Fruit fly (Drosophila melanogaster): Measurements from ENCODE around the gene Cyt-c-d.

DNA sequence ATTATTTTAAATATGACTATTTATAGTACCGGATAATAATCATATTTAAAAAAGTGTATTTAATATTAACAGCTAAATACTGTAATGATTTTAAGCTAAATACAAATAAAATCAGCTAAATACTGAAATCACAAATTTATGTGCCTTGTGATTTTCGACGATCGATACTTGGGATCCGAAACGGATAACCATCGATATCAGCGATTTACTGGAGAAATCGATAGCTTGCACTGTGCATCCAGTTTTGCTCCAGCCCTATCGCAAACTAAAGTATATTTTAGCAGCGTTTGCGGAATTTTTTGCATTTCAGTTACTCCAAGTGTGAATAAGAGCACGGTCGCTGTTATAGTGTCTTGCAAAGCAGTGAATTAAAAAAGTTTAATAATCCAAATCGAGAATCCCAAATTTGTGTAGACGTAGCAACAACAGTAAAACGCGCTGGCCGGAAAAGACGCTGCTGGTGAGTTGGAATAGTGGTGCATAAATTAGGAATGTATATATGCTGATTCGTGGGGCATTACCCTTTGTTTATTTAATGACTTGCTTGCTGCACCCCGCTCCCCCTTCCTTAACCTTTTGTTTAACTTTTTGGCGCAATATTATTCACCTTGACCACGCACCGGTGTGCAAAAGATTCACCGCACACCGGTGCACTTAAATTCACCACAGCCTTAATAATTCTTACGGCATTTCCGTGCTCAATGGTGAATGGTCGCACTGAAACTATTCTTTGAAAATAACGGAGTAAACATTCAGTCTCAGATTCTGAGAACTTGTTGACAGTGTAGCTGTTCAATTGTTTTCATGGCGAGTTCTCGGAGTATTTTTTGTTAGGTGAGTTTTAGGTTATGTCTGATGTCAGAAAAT lies 35.6 kb upstream of the Cyt-c-d start, which contains the start of the genes grp and squ:
- TF ChIP-seq psq (optimal IDR thresholded peaks at IDR 0.05): no peak
- TF ChIP-seq h (optimal IDR thresholded peaks at IDR 0.05): no peak
